Fruit fly (Drosophila melanogaster) whole organism, wandering third instar larva: ENCODE measurements around the gene CG9356.

Experiments used
- Abd-B ChIP-seq: fragments of >200 bp; optimal IDR thresholded peaks from 2 replicates; lab custom pipeline; 2017; ENCODE audit warnings: missing biosample characterization, missing genetic modification characterization
- Dif ChIP-seq: fragments of 200-275, 200-300 bp; sonication (Bioruptor generic); optimal IDR thresholded peaks from 2 replicates; lab custom pipeline; 2018; ENCODE audit warnings: missing biosample characterization, missing genetic modification characterization; ENCODE audit not compliant: partially characterized antibody
- GATAd ChIP-seq: sonication (Bioruptor generic); optimal IDR thresholded peaks from 2 replicates; lab custom pipeline; 2016; ENCODE audit warnings: missing biosample characterization, missing genetic modification characterization
- Hr78 ChIP-seq: fragments of >200 bp; optimal IDR thresholded peaks from 2 replicates; lab custom pipeline; 2017; ENCODE audit warnings: missing biosample characterization, missing genetic modification characterization
- N ChIP-seq: fragments of >200 bp; optimal IDR thresholded peaks from 2 replicates; lab custom pipeline; 2018; ENCODE audit warnings: missing biosample characterization, missing external identifiers, missing genetic modification characterization
- ey ChIP-seq: fragments of 200-800 bp; sonication (Bioruptor generic); optimal IDR thresholded peaks from 2 replicates; lab custom pipeline; 2016; ENCODE audit warnings: missing biosample characterization, missing genetic modification characterization
- fru ChIP-seq: fragments of 200-800 bp; sonication (Bioruptor generic); optimal IDR thresholded peaks from 3 replicates; lab custom pipeline; 2016; ENCODE audit warnings: missing biosample characterization, mild to moderate bottlenecking, missing genetic modification characterization
- h ChIP-seq: fragments of 200-800 bp; sonication (Bioruptor generic); optimal IDR thresholded peaks from 3 replicates; lab custom pipeline; 2016; ENCODE audit warnings: missing biosample characterization, mild to moderate bottlenecking, missing genetic modification characterization
- pan ChIP-seq: fragments of >200 bp; optimal IDR thresholded peaks from 2 replicates; lab custom pipeline; 2017
- psq ChIP-seq: fragments of 200-800 bp; sonication (Bioruptor generic); optimal IDR thresholded peaks from 3 replicates; lab custom pipeline; 2017; ENCODE audit warnings: missing biosample characterization, mild to moderate bottlenecking, missing genetic modification characterization, moderate library complexity
- rgr ChIP-seq: fragments of 200-800 bp; sonication (Bioruptor generic); optimal IDR thresholded peaks from 3 replicates; lab custom pipeline; 2016; ENCODE audit warnings: missing biosample characterization, mild to moderate bottlenecking, missing genetic modification characterization
- usp ChIP-seq: fragments of >200 bp; optimal IDR thresholded peaks from 2 replicates; lab custom pipeline; 2017; ENCODE audit warnings: missing biosample characterization, missing genetic modification characterization

DNA sequence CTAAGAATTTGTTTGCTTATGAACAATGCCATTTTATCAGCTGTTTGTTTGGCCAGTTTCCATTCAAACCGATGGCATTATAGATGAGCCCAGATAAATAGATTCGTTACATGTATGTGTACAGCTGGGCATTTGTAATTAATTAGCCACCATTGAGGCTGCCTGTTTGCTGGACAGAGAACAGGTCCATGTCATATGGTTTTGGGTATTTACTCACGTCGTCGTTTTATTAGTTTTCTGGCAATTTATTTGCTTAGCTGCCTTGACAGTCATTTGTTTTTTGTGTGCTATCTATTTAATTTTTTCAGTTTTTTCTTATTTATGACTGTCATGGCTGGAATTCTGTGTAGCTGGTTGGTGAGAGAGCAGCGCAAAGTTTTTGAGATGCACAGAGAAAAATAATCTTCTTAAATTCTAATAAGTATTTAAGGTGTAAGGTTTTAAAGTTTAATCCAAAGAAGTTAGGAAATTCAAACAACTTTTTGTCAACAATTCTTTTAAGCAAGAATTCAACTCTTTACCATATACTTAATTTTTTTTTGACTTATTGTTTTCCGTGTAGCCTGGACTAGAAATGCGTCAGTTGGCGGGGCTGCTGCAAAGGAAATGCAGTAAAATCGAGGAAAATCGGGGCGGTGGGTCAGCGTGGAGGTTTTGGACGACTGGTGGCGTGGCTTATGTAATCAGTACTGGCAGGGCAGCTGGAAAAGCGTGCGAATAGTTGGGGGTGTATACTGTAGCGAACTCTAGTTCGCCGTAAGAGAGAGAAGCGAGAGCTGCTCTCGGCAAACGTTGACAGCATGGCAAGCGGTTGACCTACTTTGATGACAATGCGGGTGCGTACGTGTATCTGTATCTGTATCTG lies 30.7 kb upstream of the CG9356 start:
- TF ChIP-seq Hr78 (GFP tag; lab: Kevin White, UChicago) (no peak), Abd-B (GFP tag; lab: Kevin White, UChicago) (no peak), GATAd (GFP tag; lab: Kevin White, UChicago) (no peak), fru (peak; percentile 36), Dif (no peak), rgr (GFP tag; lab: Kevin White, UChicago) (peak; percentile 57), pan (lab: Kevin White, UChicago) (no peak), psq (GFP tag; lab: Kevin White, UChicago) (peak; percentile 33), usp (no peak), N (GFP tag; lab: Kevin White, UChicago) (no peak), h (GFP tag; lab: Kevin White, UChicago) (peak; percentile 18), ey (peak; percentile 44)
